Worm (Caenorhabditis elegans) whole organism, mixed stage, embryonic: ENCODE data around the gene C37C3.17.

Source experiments
- bed-3 ChIP-seq: fragments of 200-800 bp; sonication (Bioruptor generic); optimal IDR thresholded peaks from 3 replicates; lab custom pipeline; 2018; ENCODE audit warnings: mild to moderate bottlenecking, missing genetic modification characterization, moderate library complexity, missing compliant biosample characterization
- blmp-1 ChIP-seq: fragments of 150-350 bp; optimal IDR thresholded peaks from 2 replicates; lab custom pipeline; 2014; ENCODE audit warnings: missing biosample characterization, missing genetic modification characterization
- ceh-39 ChIP-seq: fragments of 150-350 bp; optimal IDR thresholded peaks from 2 replicates; lab custom pipeline; 2014; ENCODE audit warnings: missing biosample characterization, missing genetic modification characterization
- ceh-43 ChIP-seq: fragments of 200-800 bp; sonication (Bioruptor generic); optimal IDR thresholded peaks from 2 replicates; lab custom pipeline; 2018; ENCODE audit warnings: mild to moderate bottlenecking, missing genetic modification characterization, moderate library complexity, missing compliant biosample characterization
- ceh-83 ChIP-seq: fragments of 200-800 bp; sonication (Bioruptor generic); optimal IDR thresholded peaks from 2 replicates; lab custom pipeline; 2018; ENCODE audit warnings: mild to moderate bottlenecking, missing genetic modification characterization, missing compliant biosample characterization
- ces-1 ChIP-seq: fragments of 150-350 bp; optimal IDR thresholded peaks from 2 replicates; lab custom pipeline; 2014; ENCODE audit warnings: missing biosample characterization, missing genetic modification reagents, missing genetic modification characterization
- cnd-1 ChIP-seq: fragments of 200-800 bp; sonication (Bioruptor generic); optimal IDR thresholded peaks from 2 replicates; lab custom pipeline; 2018; ENCODE audit warnings: mild to moderate bottlenecking, missing genetic modification characterization, missing compliant biosample characterization
- drap-1 ChIP-seq: fragments of 200-800 bp; sonication (Bioruptor generic); optimal IDR thresholded peaks from 3 replicates; lab custom pipeline; 2018; ENCODE audit warnings: mild to moderate bottlenecking, missing genetic modification characterization, missing compliant biosample characterization
- elt-3 ChIP-seq: fragments of 150-350 bp; optimal IDR thresholded peaks from 2 replicates; lab custom pipeline; 2014; ENCODE audit warnings: missing biosample characterization, missing genetic modification characterization
- flh-1 ChIP-seq: fragments of 200-800 bp; sonication (Bioruptor generic); optimal IDR thresholded peaks from 2 replicates; lab custom pipeline; 2018; ENCODE audit warnings: mild to moderate bottlenecking, missing genetic modification characterization, moderate library complexity, missing compliant biosample characterization
- ham-2 ChIP-seq: fragments of 200-800 bp; sonication (Bioruptor generic); optimal IDR thresholded peaks from 2 replicates; lab custom pipeline; 2018; ENCODE audit warnings: mild to moderate bottlenecking, missing genetic modification characterization, missing compliant biosample characterization
- lin-13 ChIP-seq: fragments of 150-350 bp; optimal IDR thresholded peaks from 2 replicates; lab custom pipeline; 2014; ENCODE audit warnings: missing biosample characterization, missing genetic modification characterization
- lin-32 ChIP-seq: fragments of 200-800 bp; sonication (Bioruptor generic); optimal IDR thresholded peaks from 2 replicates; lab custom pipeline; 2018; ENCODE audit warnings: mild to moderate bottlenecking, missing genetic modification characterization, missing compliant biosample characterization
- lsy-2 ChIP-seq: fragments of 150-350 bp; optimal IDR thresholded peaks from 2 replicates; lab custom pipeline; 2014; ENCODE audit warnings: missing biosample characterization, missing genetic modification characterization
- mep-1 ChIP-seq: fragments of 150-350 bp; optimal IDR thresholded peaks from 2 replicates; lab custom pipeline; 2017; ENCODE audit warnings: missing biosample characterization, missing genetic modification reagents, missing genetic modification characterization, inconsistent platforms
- mls-2 ChIP-seq: sonication (generic microtip); optimal IDR thresholded peaks from 2 replicates; lab custom pipeline; 2016; ENCODE audit warnings: mild to moderate bottlenecking, missing genetic modification characterization, moderate library complexity, missing compliant biosample characterization
- nhr-12 ChIP-seq: fragments of 150-350 bp; optimal IDR thresholded peaks from 2 replicates; lab custom pipeline; 2014; ENCODE audit warnings: missing biosample characterization, missing genetic modification characterization
- nhr-2 ChIP-seq: fragments of 150-350 bp; optimal IDR thresholded peaks from 2 replicates; lab custom pipeline; 2014; ENCODE audit warnings: missing biosample characterization, missing genetic modification characterization
- nhr-237 ChIP-seq: fragments of 150-350 bp; optimal IDR thresholded peaks from 2 replicates; lab custom pipeline; 2014; ENCODE audit warnings: missing biosample characterization, missing genetic modification characterization
- nhr-28 ChIP-seq: fragments of 150-350 bp; optimal IDR thresholded peaks from 2 replicates; lab custom pipeline; 2014; ENCODE audit warnings: missing biosample characterization, missing genetic modification characterization
- nhr-76 ChIP-seq: sonication (generic microtip); optimal IDR thresholded peaks from 2 replicates; lab custom pipeline; 2017; ENCODE audit warnings: missing biosample characterization, missing genetic modification characterization
- pha-4 ChIP-seq: fragments of 150-350 bp; optimal IDR thresholded peaks from 2 replicates; lab custom pipeline; 2018; ENCODE audit warnings: missing biosample characterization, missing genetic modification reagents, missing genetic modification characterization
- snpc-4 ChIP-seq: fragments of 150-350 bp; optimal IDR thresholded peaks from 2 replicates; lab custom pipeline; 2014; ENCODE audit warnings: missing biosample characterization, missing genetic modification characterization
- sptf-1 ChIP-seq: sonication (generic microtip); optimal IDR thresholded peaks from 2 replicates; lab custom pipeline; 2017; ENCODE audit warnings: mild to moderate bottlenecking, missing genetic modification characterization, moderate library complexity, missing compliant biosample characterization
- unc-120 ChIP-seq: sonication (generic microtip); optimal IDR thresholded peaks from 2 replicates; lab custom pipeline; 2017; ENCODE audit warnings: missing genetic modification characterization, missing compliant biosample characterization; ENCODE audit not compliant: poor library complexity, severe bottlenecking
- unc-39 ChIP-seq: fragments of 150-350 bp; optimal IDR thresholded peaks from 2 replicates; lab custom pipeline; 2014; ENCODE audit warnings: missing biosample characterization, missing genetic modification characterization
- unc-62 ChIP-seq: fragments of 150-350 bp; optimal IDR thresholded peaks from 2 replicates; lab custom pipeline; 2014; ENCODE audit warnings: missing biosample characterization, missing genetic modification reagents, missing genetic modification characterization
- zip-8 ChIP-seq: fragments of 150-350 bp; optimal IDR thresholded peaks from 2 replicates; lab custom pipeline; 2014; ENCODE audit warnings: missing biosample characterization, missing genetic modification characterization

The C37C3.17 gene

ce11 chrV:7863020-7863523 lies 1.4 kb upstream of the C37C3.17 start, which contains the start of gene C37C3.10:
Gene C37C3.10, minus strand, starts transcription at chrV:7863070.
- TF ChIP-seq lsy-2 (tag; lab: Kevin White, UChicago) (no peak), cnd-1 (no peak), elt-3 (tag; lab: Kevin White, UChicago) (no peak), unc-120 (no peak), nhr-28 (tag; lab: Kevin White, UChicago) (no peak), zip-8 (tag; lab: Kevin White, UChicago) (no peak), ceh-43 (GFP tag; lab: Kevin White, UChicago) (no peak)

- TF ChIP-seq mep-1 (tag; lab: Kevin White, UChicago) = no peak
- no peak for TF ChIP-seq blmp-1 (tag; lab: Kevin White, UChicago)
- no peak for TF ChIP-seq nhr-76
- TF ChIP-seq mls-2 = no peak
- no peak for TF ChIP-seq nhr-12 (tag; lab: Kevin White, UChicago)
- no peak for TF ChIP-seq unc-120
- TF ChIP-seq, all 35 proteins: peak for 0
Measured at ce11 chrV:7857931-7858330, 3.8 kb downstream of the C37C3.17 start, which contains the start of gene C37C3.1. Gene C37C3.1, plus strand, starts transcription at chrV:7857963.

ce11 chrV:7856641-7857040 lies 5.1 kb downstream of the C37C3.17 start:
- TF ChIP-seq zip-8 (tag; lab: Kevin White, UChicago) (no peak), unc-120 (no peak), blmp-1 (tag; lab: Kevin White, UChicago) (no peak), ceh-43 (GFP tag; lab: Kevin White, UChicago) (no peak), mep-1 (tag; lab: Kevin White, UChicago) (no peak), bed-3 (GFP tag; lab: Kevin White, UChicago) (no peak), nhr-2 (tag; lab: Kevin White, UChicago) (no peak), ceh-39 (no peak), ham-2 (GFP tag; lab: Kevin White, UChicago) (no peak)

ce11 chrV:7855382-7855994 lies 6.2 kb downstream of the C37C3.17 start, which contains the start of gene C37C3.2:
Gene C37C3.2, plus strand, starts transcription at chrV:7855944.
- TF ChIP-seq bed-3 (GFP tag; lab: Kevin White, UChicago) (no peak), unc-120 (no peak), ceh-39 (no peak), unc-39 (tag; lab: Kevin White, UChicago) (no peak), lin-32 (GFP tag; lab: Kevin White, UChicago) (no peak), snpc-4 (tag; lab: Kevin White, UChicago) (no peak), nhr-2 (tag; lab: Kevin White, UChicago) (no peak)
- TF ChIP-seq, all 35 proteins: peak for 0

- no peak for TF ChIP-seq flh-1 (GFP tag; lab: Kevin White, UChicago)
- TF ChIP-seq unc-120 = peak; percentile 47
- no peak for TF ChIP-seq lin-32 (GFP tag; lab: Kevin White, UChicago)
- peak; percentile 66 for TF ChIP-seq ham-2 (GFP tag; lab: Kevin White, UChicago)
- TF ChIP-seq elt-3 (tag; lab: Kevin White, UChicago) = no peak
- no peak for TF ChIP-seq nhr-76
- TF ChIP-seq unc-62 (GFP tag; lab: Kevin White, UChicago) = peak; percentile 46
- TF ChIP-seq bed-3 (GFP tag; lab: Kevin White, UChicago) = no peak
- TF ChIP-seq nhr-237 (tag; lab: Kevin White, UChicago) = peak; percentile 49
- peak; percentile 49 for TF ChIP-seq ces-1 (GFP tag; lab: Kevin White, UChicago)
- TF ChIP-seq ceh-83 (GFP tag; lab: Kevin White, UChicago) = no peak
- peak; percentile 2 for TF ChIP-seq blmp-1 (tag; lab: Kevin White, UChicago)
- TF ChIP-seq sptf-1 (tag; lab: Kevin White, UChicago) = no peak
- no peak for TF ChIP-seq zip-8 (tag; lab: Kevin White, UChicago)
- no peak for TF ChIP-seq lin-13 (tag; lab: Kevin White, UChicago)
- no peak for TF ChIP-seq ceh-43 (GFP tag; lab: Kevin White, UChicago)
- TF ChIP-seq lsy-2 (tag; lab: Kevin White, UChicago) = peak; percentile 51
- no peak for TF ChIP-seq drap-1 (GFP tag; lab: Kevin White, UChicago)
- TF ChIP-seq pha-4 = peak; percentile 75
- TF ChIP-seq mep-1 (tag; lab: Kevin White, UChicago) = peak; percentile 58
Measured at ce11 chrV:7854603-7855002, 7.1 kb downstream of the C37C3.17 start, which contains the start of the genes C37C3.9 and C37C3.18. Gene C37C3.9, minus strand, starts transcription at chrV:7854700. Gene C37C3.18, plus strand, starts transcription at chrV:7854993.
